Fruit fly (Drosophila melanogaster) whole organism, embryonic: Measurements from ENCODE around the gene SC35.

Source experiments
- Ada2b ChIP-seq: fragments of 200-800 bp; sonication (Bioruptor generic); IDR thresholded peaks from 2 replicates; pipeline ENCODE4 v1.3.6; 2022; ENCODE audit warnings: missing biosample characterization, missing genetic modification characterization
- Adf1 ChIP-seq: fragments of 200-800 bp; sonication (Bioruptor generic); IDR thresholded peaks from 2 replicates; pipeline ENCODE4 v1.3.6; 2022; ENCODE audit warnings: missing biosample characterization, missing genetic modification characterization
- Awh ChIP-seq: fragments of 200-800 bp; sonication (Bioruptor generic); IDR thresholded peaks from 2 replicates; pipeline ENCODE4, ENCODE4 v1.3.6; 2022; ENCODE audit warnings: missing biosample characterization, missing genetic modification characterization
- CG11504 ChIP-seq: fragments of 200-800 bp; sonication (Bioruptor generic); optimal IDR thresholded peaks from 3 replicates; lab custom pipeline; 2019; ENCODE audit warnings: missing biosample characterization, mild to moderate bottlenecking, missing genetic modification characterization, moderate library complexity
- CG11695 ChIP-seq: fragments of 200-800 bp; sonication (Bioruptor generic); IDR thresholded peaks from 3 replicates; pipeline ENCODE4 v1.3.6; 2022; ENCODE audit warnings: missing biosample characterization, missing genetic modification characterization
- CG11696 ChIP-seq: fragments of 200-800 bp; sonication (Bioruptor generic); IDR thresholded peaks from 2 replicates; pipeline ENCODE4 v1.3.6; 2022; ENCODE audit warnings: missing biosample characterization, missing genetic modification characterization
- CG11723 ChIP-seq: fragments of 200-800 bp; sonication (Bioruptor generic); optimal IDR thresholded peaks from 2 replicates; lab custom pipeline; 2017; ENCODE audit warnings: missing biosample characterization, mild to moderate bottlenecking, missing genetic modification characterization
- CG12391 ChIP-seq: fragments of 200-800 bp; sonication (Bioruptor generic); optimal IDR thresholded peaks from 3 replicates; lab custom pipeline; 2018; ENCODE audit warnings: missing biosample characterization, mild to moderate bottlenecking, missing genetic modification characterization, moderate library complexity
- CG13775 ChIP-seq: fragments of 200-800 bp; sonication (Bioruptor generic); optimal IDR thresholded peaks from 3 replicates; lab custom pipeline; 2017; ENCODE audit warnings: missing biosample characterization, mild to moderate bottlenecking, missing genetic modification characterization
- CG14050 ChIP-seq: fragments of 200-800 bp; sonication (Bioruptor generic); IDR thresholded peaks from 3 replicates; pipeline ENCODE4 v1.3.6; 2022; ENCODE audit warnings: missing biosample characterization, missing genetic modification characterization
- CG14860 ChIP-seq: fragments of 200-800 bp; sonication (Bioruptor generic); IDR thresholded peaks from 3 replicates; pipeline ENCODE4 v1.3.6; 2022; ENCODE audit warnings: missing biosample characterization, missing genetic modification characterization; ENCODE audit not compliant: partially characterized antibody
- CG15696 ChIP-seq: fragments of 200-800 bp; sonication (Bioruptor generic); optimal IDR thresholded peaks from 2 replicates; lab custom pipeline; 2019; ENCODE audit warnings: missing biosample characterization, mild to moderate bottlenecking, missing genetic modification characterization, moderate library complexity
- CG1603 ChIP-seq: fragments of 200-800 bp; sonication (Bioruptor generic); optimal IDR thresholded peaks from 2 replicates; lab custom pipeline; 2019; ENCODE audit warnings: missing biosample characterization, mild to moderate bottlenecking, missing genetic modification characterization, moderate library complexity
- CG16863 ChIP-seq: fragments of 200-800 bp; sonication (Bioruptor generic); optimal IDR thresholded peaks from 3 replicates; lab custom pipeline; 2016; ENCODE audit warnings: missing biosample characterization, missing genetic modification characterization
- CG17385 ChIP-seq: fragments of 200-800 bp; sonication (Bioruptor generic); optimal IDR thresholded peaks from 3 replicates; lab custom pipeline; 2018; ENCODE audit warnings: missing biosample characterization, mild to moderate bottlenecking, missing genetic modification characterization
- CG17912 ChIP-seq: fragments of 200-800 bp; sonication (Bioruptor generic); optimal IDR thresholded peaks from 2 replicates; lab custom pipeline; 2018; ENCODE audit warnings: missing biosample characterization, mild to moderate bottlenecking, missing genetic modification characterization
- CG18599 ChIP-seq: fragments of 200-800 bp; sonication (Bioruptor generic); optimal IDR thresholded peaks from 3 replicates; lab custom pipeline; 2017; ENCODE audit warnings: missing biosample characterization, missing genetic modification characterization, mild to moderate bottlenecking, moderate library complexity, missing genetic modification reagents
- CG2120 ChIP-seq: fragments of 200-800 bp; sonication (Bioruptor generic); optimal IDR thresholded peaks from 3 replicates; lab custom pipeline; 2016; ENCODE audit warnings: missing biosample characterization, missing genetic modification characterization
- CG7786 ChIP-seq: fragments of 200-800 bp; sonication (Bioruptor generic); optimal IDR thresholded peaks from 2 replicates; lab custom pipeline; 2016; ENCODE audit warnings: missing biosample characterization, missing genetic modification characterization
- CG7839 ChIP-seq: fragments of 200-800 bp; sonication (Bioruptor generic); optimal IDR thresholded peaks from 3 replicates; lab custom pipeline; 2018; ENCODE audit warnings: missing biosample characterization, mild to moderate bottlenecking, missing genetic modification characterization, moderate library complexity
- CG9797 ChIP-seq: fragments of 200-800 bp; sonication (Bioruptor generic); optimal IDR thresholded peaks from 3 replicates; lab custom pipeline; 2018; ENCODE audit warnings: missing biosample characterization, mild to moderate bottlenecking, missing genetic modification characterization
- CHES-1-like ChIP-seq: fragments of 200-800 bp; sonication (Bioruptor generic); optimal IDR thresholded peaks from 2 replicates; lab custom pipeline; 2016; ENCODE audit warnings: missing biosample characterization, missing genetic modification characterization
- Fer1 ChIP-seq: fragments of 200-800 bp; sonication (Bioruptor generic); optimal IDR thresholded peaks from 2 replicates; lab custom pipeline; 2017; ENCODE audit warnings: missing biosample characterization, mild to moderate bottlenecking, missing genetic modification characterization
- HLH3B ChIP-seq: fragments of 200-800 bp; sonication (Bioruptor generic); IDR thresholded peaks from 2 replicates; pipeline ENCODE4 v1.3.6; 2022; ENCODE audit warnings: missing biosample characterization, missing genetic modification characterization
- HmgZ ChIP-seq: fragments of 200-800 bp; sonication (Bioruptor generic); optimal IDR thresholded peaks from 2 replicates; lab custom pipeline; 2018; ENCODE audit warnings: missing biosample characterization, mild to moderate bottlenecking, missing genetic modification characterization
- Hmr ChIP-seq: fragments of 200-800 bp; sonication (Bioruptor generic); optimal IDR thresholded peaks from 3 replicates; lab custom pipeline; 2017; ENCODE audit warnings: mild to moderate bottlenecking, missing biosample characterization, missing genetic modification reagents, missing genetic modification characterization
- Hr51 ChIP-seq, 2 experiments: fragments of 200-800 bp; sonication (Bioruptor generic); optimal IDR thresholded peaks; 2 replicates in 1 of 2; 3 replicates in 1 of 2; lab custom pipeline; 2016 to 2018; ENCODE audit warnings: missing biosample characterization in 2 of 2, missing genetic modification characterization in 2 of 2, mild to moderate bottlenecking in 1 of 2, moderate library complexity in 1 of 2
- Pdp1 ChIP-seq, 2 experiments: fragments of 200-800 bp; sonication (Bioruptor generic); optimal IDR thresholded peaks; 3 replicates each; lab custom pipeline; 2016; ENCODE audit warnings: missing biosample characterization in 2 of 2, missing genetic modification characterization in 2 of 2, mild to moderate bottlenecking in 1 of 2, moderate library complexity in 1 of 2
- Ptx1 ChIP-seq: fragments of 200-800 bp; sonication (Bioruptor generic); IDR thresholded peaks from 2 replicates; pipeline ENCODE4 v1.3.6; 2022; ENCODE audit warnings: missing biosample characterization, missing genetic modification characterization
- Sox102F ChIP-seq: fragments of 200-800 bp; sonication (Bioruptor generic); optimal IDR thresholded peaks from 2 replicates; lab custom pipeline; 2018; ENCODE audit warnings: missing biosample characterization, mild to moderate bottlenecking, missing genetic modification characterization, moderate library complexity
- Trl ChIP-seq, 3 experiments: fragments of >200 bp in 2 of 3; fragments of 200-800 bp in 1 of 3; sonication (Bioruptor generic) in 1 of 3; optimal IDR thresholded peaks; 2 replicates in 1 of 3; 3 replicates in 2 of 3; lab custom pipeline; 2016 to 2017; ENCODE audit warnings: missing biosample characterization in 1 of 3, missing genetic modification characterization in 1 of 3
- Xrp1 ChIP-seq: fragments of 200-800 bp; sonication (Bioruptor generic); IDR thresholded peaks from 2 replicates; pipeline ENCODE4 v1.3.6; 2022; ENCODE audit warnings: missing biosample characterization, missing genetic modification characterization
- ci ChIP-seq: fragments of 200-800 bp; sonication (Bioruptor generic); IDR thresholded peaks from 3 replicates; pipeline ENCODE4 v1.3.6; 2022; ENCODE audit warnings: missing biosample characterization, missing genetic modification characterization
- corto ChIP-seq: fragments of 200-800 bp; sonication (Bioruptor generic); optimal IDR thresholded peaks from 2 replicates; lab custom pipeline; 2016; ENCODE audit warnings: missing biosample characterization, mild to moderate bottlenecking, missing genetic modification characterization, moderate library complexity
- crol ChIP-seq: fragments of 200-800 bp; sonication (Bioruptor generic); IDR thresholded peaks from 2 replicates; pipeline ENCODE4 v1.3.6; 2022; ENCODE audit warnings: missing biosample characterization, missing genetic modification characterization
- dmrt99B ChIP-seq: fragments of 200-800 bp; sonication (Bioruptor generic); optimal IDR thresholded peaks from 2 replicates; lab custom pipeline; 2018; ENCODE audit warnings: missing biosample characterization, mild to moderate bottlenecking, missing genetic modification characterization, moderate library complexity
- gem ChIP-seq: fragments of 200-800 bp; sonication (Bioruptor generic); optimal IDR thresholded peaks from 2 replicates; lab custom pipeline; 2019; ENCODE audit warnings: missing biosample characterization, mild to moderate bottlenecking, missing genetic modification characterization, moderate library complexity
- hkb ChIP-seq, 2 experiments: fragments of 200-800 bp in 1 of 2; fragments of >200 bp in 1 of 2; sonication (Bioruptor generic) in 1 of 2; IDR thresholded peaks in 1 of 2; optimal IDR thresholded peaks in 1 of 2; 2 replicates each; pipeline versions ENCODE4 v1.3.6 to Lab custom; 2017 to 2022; ENCODE audit warnings: missing biosample characterization in 1 of 2, missing genetic modification characterization in 1 of 2
- lab ChIP-seq: fragments of 200-800 bp; sonication (Bioruptor generic); optimal IDR thresholded peaks from 3 replicates; lab custom pipeline; 2017; ENCODE audit warnings: missing biosample characterization, missing genetic modification characterization, mild to moderate bottlenecking, moderate library complexity, missing genetic modification reagents
- lmd ChIP-seq: fragments of 200-800 bp; sonication (Bioruptor generic); IDR thresholded peaks from 2 replicates; pipeline ENCODE4 v1.3.6; 2022; ENCODE audit warnings: missing biosample characterization, missing genetic modification characterization
- pan ChIP-seq, 4 experiments: fragments of >200 bp in 3 of 4; fragments of 200-800 bp in 1 of 4; sonication (Bioruptor generic) in 1 of 4; optimal IDR thresholded peaks in 3 of 4; IDR thresholded peaks in 1 of 4; 2 replicates each; pipeline versions ENCODE4 v1.3.6 to Lab custom; 2017 to 2022; ENCODE audit warnings: missing biosample characterization in 2 of 4, missing genetic modification characterization in 2 of 4, mixed read lengths in 1 of 4
- sens ChIP-seq: fragments of 200-800 bp; sonication (Bioruptor generic); peaks from one replicate; lab custom pipeline; 2016; ENCODE audit warnings: missing biosample characterization, missing genetic modification characterization
- stc ChIP-seq: fragments of 200-800 bp; sonication (Bioruptor generic); IDR thresholded peaks from 2 replicates; pipeline ENCODE4 v1.3.6; 2022; ENCODE audit warnings: missing biosample characterization, missing genetic modification characterization
- unpg ChIP-seq: fragments of 200-800 bp; sonication (Bioruptor generic); optimal IDR thresholded peaks from 3 replicates; lab custom pipeline; 2018; ENCODE audit warnings: missing biosample characterization, mild to moderate bottlenecking, missing genetic modification characterization, moderate library complexity
- vnd ChIP-seq: fragments of 200-800 bp; sonication (Bioruptor generic); IDR thresholded peaks from 3 replicates; pipeline ENCODE4 v1.3.6; 2022; ENCODE audit warnings: missing biosample characterization, missing genetic modification characterization; ENCODE audit not compliant: partially characterized antibody

Gene SC35

dm6 chr2L:12415485-12416137, 18.9 kb downstream of the SC35 start (continued):
- no peak for TF ChIP-seq vnd
- peak; percentile 65 for TF ChIP-seq gem (tag; lab: Kevin White, UChicago)
- peak; percentile 37 for TF ChIP-seq CG2120 (GFP tag; lab: Kevin White, UChicago)
- TF ChIP-seq HLH3B, result no peak
- no peak for TF ChIP-seq CG16863 (GFP tag; lab: Kevin White, UChicago)
- TF ChIP-seq CG9797 (GFP tag; lab: Kevin White, UChicago), result no peak
- no peak for TF ChIP-seq CG7786 (GFP tag; lab: Kevin White, UChicago)
- peak; percentile 21 for TF ChIP-seq unpg (GFP tag; lab: Kevin White, UChicago)
- peak; percentile 17; the same call in 1 of the 2 replicates for TF ChIP-seq Xrp1 (GFP tag; lab: Robert Waterston, UW)
- TF ChIP-seq Hr51 (GFP tag; optimal IDR thresholded peaks at IDR 0.05; lab: Kevin White, UChicago), result peak in 1 of 2 experiments; percentile 44
- TF ChIP-seq corto, result no peak
- no peak for TF ChIP-seq lmd (GFP tag; lab: Robert Waterston, UW)
- TF ChIP-seq CG11696, result no peak
- TF ChIP-seq CG14050 (GFP tag; lab: Robert Waterston, UW), result no peak; the same call in 2 of the 3 replicates
- no peak for TF ChIP-seq stc (GFP tag; lab: Robert Waterston, UW)
- TF ChIP-seq Adf1 (GFP tag; lab: Robert Waterston, UW), result no peak
- TF ChIP-seq Trl (optimal IDR thresholded peaks at IDR 0.05; lab: Kevin White, UChicago), result no peak
- no peak for TF ChIP-seq Trl (GFP tag; optimal IDR thresholded peaks at IDR 0.05; lab: Kevin White, UChicago)
- peak; percentile 46 for TF ChIP-seq CG12391
- TF ChIP-seq crol, result no peak
- no peak for TF ChIP-seq CG1603

- TF ChIP-seq Ada2b, result peak; percentile 29; the same call in 1 of the 2 replicates
- TF ChIP-seq Hmr, result peak; percentile 9
- TF ChIP-seq CG13775, result no peak
- peak; percentile 6 for TF ChIP-seq Fer1 (GFP tag; lab: Kevin White, UChicago)
- TF ChIP-seq dmrt99B, result peak; percentile 29
- TF ChIP-seq Hr51 (GFP tag; optimal IDR thresholded peaks at IDR 0.05; lab: Kevin White, UChicago), result peak in 1 of 2 experiments; percentile 10
- TF ChIP-seq CG17912, result no peak
- peak; percentile 62 for TF ChIP-seq sens (GFP tag; lab: Kevin White, UChicago)
- TF ChIP-seq gem (tag; lab: Kevin White, UChicago), result peak; percentile 43
- TF ChIP-seq lab (GFP tag; lab: Kevin White, UChicago), result peak; percentile 31
- peak; percentile 43 for TF ChIP-seq CG11504
- peak; percentile 17; the same call in 1 of the 2 replicates for TF ChIP-seq Ptx1
- peak in 1 of 2 experiments; percentile 23 for TF ChIP-seq Pdp1 (GFP tag; optimal IDR thresholded peaks at IDR 0.05; lab: Kevin White, UChicago)
- no peak for TF ChIP-seq CG15696 (tag; lab: Kevin White, UChicago)
- TF ChIP-seq CG7839, result peak; percentile 31
- TF ChIP-seq CG17385, result no peak
- no peak for TF ChIP-seq pan (optimal IDR thresholded peaks at IDR 0.05; lab: Kevin White, UChicago)
- TF ChIP-seq pan (GFP tag; optimal IDR thresholded peaks at IDR 0.05 in 1 of 2, IDR thresholded peaks at IDR 0.05 in 1 of 2), result peak in 1 of 2 experiments; percentile 35
- TF ChIP-seq hkb (optimal IDR thresholded peaks at IDR 0.05; lab: Kevin White, UChicago), result no peak
- 0 out of 2 replicates have a peak, but pooled peaks have one; percentile 13 for TF ChIP-seq hkb (GFP tag; IDR thresholded peaks at IDR 0.05; lab: Robert Waterston, UW)
- 0 out of 3 replicates have a peak, but pooled peaks have one; percentile 14 for TF ChIP-seq ci (GFP tag; lab: Robert Waterston, UW)
- no peak for TF ChIP-seq HmgZ (tag; lab: Kevin White, UChicago)
- TF ChIP-seq CG14860, result no peak
- TF ChIP-seq CG14050 (GFP tag; lab: Robert Waterston, UW), result 0 out of 3 replicates have a peak, but pooled peaks have one; percentile 16
- no peak for TF ChIP-seq CHES-1-like (GFP tag; lab: Kevin White, UChicago)
- TF ChIP-seq Awh (GFP tag; lab: Robert Waterston, UW), result no peak
- peak; percentile 24 for TF ChIP-seq Sox102F (GFP tag; lab: Kevin White, UChicago)
- 0 out of 3 replicates have a peak, but pooled peaks have one; percentile 42 for TF ChIP-seq CG11695
- peak; percentile 41 for TF ChIP-seq CG18599
- no peak for TF ChIP-seq Trl (optimal IDR thresholded peaks at IDR 0.05; lab: Kevin White, UChicago)
- TF ChIP-seq Trl (GFP tag; optimal IDR thresholded peaks at IDR 0.05; lab: Kevin White, UChicago), result no peak
- no peak for TF ChIP-seq CG11723 (GFP tag; lab: Kevin White, UChicago)
These were observed 20.6 kb downstream of the SC35 start for dm6 chr2L:12413899-12414298.
